Worm (Caenorhabditis elegans) whole organism, L3 larva: ENCODE results near the gene egg-1.

Experiments
- jun-1 ChIP-seq: fragments of 150-350 bp; optimal IDR thresholded peaks from 2 replicates; lab custom pipeline; 2014; ENCODE audit warnings: missing biosample characterization, missing genetic modification reagents, missing genetic modification characterization
- nhr-25 ChIP-seq: sonication (generic microtip); optimal IDR thresholded peaks from 2 replicates; lab custom pipeline; 2017; ENCODE audit warnings: missing biosample characterization, missing genetic modification characterization
- skn-1 ChIP-seq: fragments of 150-350 bp; optimal IDR thresholded peaks from 2 replicates; lab custom pipeline; 2014; ENCODE audit warnings: missing biosample characterization, missing genetic modification characterization
- unc-62 ChIP-seq: fragments of 150-350 bp; sonication (generic microtip); optimal IDR thresholded peaks from 4 replicates; lab custom pipeline; 2014; ENCODE audit warnings: missing biosample characterization, missing genetic modification reagents, missing genetic modification characterization

DNA sequence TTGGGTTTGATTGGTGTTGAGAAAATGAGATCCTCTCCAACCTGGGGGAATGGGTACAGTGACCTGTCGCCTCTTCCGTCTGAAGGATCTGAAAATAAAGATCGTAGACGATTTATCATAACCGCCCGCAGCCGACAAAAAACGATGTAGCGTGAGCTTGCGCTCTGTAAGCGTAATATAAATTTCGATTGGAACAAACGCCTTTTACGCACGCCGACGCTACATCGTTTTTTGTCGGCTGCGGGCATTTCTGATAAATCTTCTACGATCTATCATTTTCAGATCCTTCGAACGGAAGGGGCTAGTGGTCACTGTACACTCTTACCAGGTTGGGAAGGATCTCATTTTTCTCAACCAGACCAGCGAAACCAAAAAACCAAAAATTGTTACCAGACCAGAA is 20.4 kb downstream of the egg-1 start:
- no peak for TF ChIP-seq unc-62 (GFP tag; lab: Kevin White, UChicago)
- no peak for TF ChIP-seq jun-1
- no peak for TF ChIP-seq skn-1
- TF ChIP-seq nhr-25 = no peak
